Fruit fly (Drosophila melanogaster) whole organism: ENCODE measurements around the gene betaCOP.

ENCODE experiments used
- CG8478 ChIP-seq: fragments of >200 bp; optimal IDR thresholded peaks from 2 replicates; lab custom pipeline; 2018; ENCODE audit warnings: inconsistent platforms
- Dll ChIP-seq: fragments of >200 bp; optimal IDR thresholded peaks from 2 replicates; lab custom pipeline; 2017
- psq ChIP-seq: fragments of >200 bp; optimal IDR thresholded peaks from 2 replicates; lab custom pipeline; 2017
- usp ChIP-seq: fragments of >200 bp; optimal IDR thresholded peaks from 2 replicates; lab custom pipeline; 2017; ENCODE audit warnings: missing biosample characterization, missing genetic modification characterization, mixed read lengths

DNA sequence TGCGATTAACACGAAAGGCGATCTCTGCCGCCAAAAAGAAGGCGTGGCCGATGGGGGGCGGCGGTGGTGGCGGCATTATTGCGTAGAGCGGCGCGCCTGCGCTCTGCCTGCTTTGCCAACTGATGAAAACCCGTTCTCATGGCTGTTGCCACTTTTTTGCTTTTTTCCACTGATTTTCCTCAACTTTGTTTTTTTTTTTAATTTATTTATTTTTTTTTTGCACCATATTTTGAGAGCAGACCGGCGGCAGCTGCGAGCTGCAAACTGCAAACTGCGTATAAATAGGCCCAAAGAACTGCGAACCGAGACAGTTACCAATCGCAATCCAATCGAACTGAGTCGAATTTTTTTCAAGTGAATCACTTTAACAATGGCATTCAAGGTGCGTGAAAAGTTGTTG lies 37.1 kb upstream of the betaCOP start, which contains the start of gene CG42323:
- TF ChIP-seq Dll (lab: Kevin White, UChicago) (no peak), psq (no peak), usp (no peak), CG8478 (no peak)
